Fruit fly (Drosophila melanogaster) whole organism, embryonic: ENCODE measurements around the gene Pop5.
A peak's percentile ranks its signal among the peaks of the same experiment; 100 is the strongest.

ENCODE experiments used
- Ada2b ChIP-seq: fragments of 200-800 bp; sonication (Bioruptor generic); IDR thresholded peaks from 2 replicates; pipeline ENCODE4 v1.3.6; 2022; ENCODE audit warnings: missing biosample characterization, missing genetic modification characterization
- Antp ChIP-seq: fragments of 200-800 bp; sonication (Bioruptor generic); optimal IDR thresholded peaks from 3 replicates; lab custom pipeline; 2016; ENCODE audit warnings: missing biosample characterization, missing genetic modification characterization
- Bgb ChIP-seq: fragments of 200-800 bp; sonication (Bioruptor generic); IDR thresholded peaks from 2 replicates; pipeline ENCODE4 v1.3.6; 2022; ENCODE audit warnings: missing biosample characterization, missing genetic modification characterization; ENCODE audit not compliant: partially characterized antibody
- Blimp-1 ChIP-seq: fragments of 200-800 bp; sonication (Bioruptor generic); optimal IDR thresholded peaks from 3 replicates; lab custom pipeline; 2018; ENCODE audit warnings: missing biosample characterization, missing genetic modification characterization, mild to moderate bottlenecking, moderate library complexity, missing genetic modification reagents
- CG11504 ChIP-seq: fragments of 200-800 bp; sonication (Bioruptor generic); optimal IDR thresholded peaks from 3 replicates; lab custom pipeline; 2019; ENCODE audit warnings: missing biosample characterization, mild to moderate bottlenecking, missing genetic modification characterization, moderate library complexity
- CG11560 ChIP-seq: fragments of 200-800 bp; sonication (Bioruptor generic); IDR thresholded peaks from 3 replicates; pipeline ENCODE4 v1.3.6; 2022; ENCODE audit warnings: missing biosample characterization, missing genetic modification characterization
- CG13287 ChIP-seq: fragments of 200-800 bp; sonication (Bioruptor generic); IDR thresholded peaks from 2 replicates; pipeline ENCODE4 v1.3.6; 2022; ENCODE audit warnings: missing biosample characterization, missing genetic modification characterization; ENCODE audit not compliant: partially characterized antibody
- CG13775 ChIP-seq: fragments of 200-800 bp; sonication (Bioruptor generic); optimal IDR thresholded peaks from 3 replicates; lab custom pipeline; 2017; ENCODE audit warnings: missing biosample characterization, mild to moderate bottlenecking, missing genetic modification characterization
- CG14667 ChIP-seq: fragments of 200-800 bp; sonication (Bioruptor generic); IDR thresholded peaks from 2 replicates; pipeline ENCODE4 v1.3.6; 2022; ENCODE audit warnings: missing biosample characterization, missing genetic modification characterization
- CG15601 ChIP-seq: fragments of 200-800 bp; sonication (Bioruptor generic); optimal IDR thresholded peaks from 3 replicates; lab custom pipeline; 2019; ENCODE audit warnings: missing biosample characterization, mild to moderate bottlenecking, missing genetic modification characterization, moderate library complexity
- CG1602 ChIP-seq: fragments of 200-800 bp; sonication (Bioruptor generic); optimal IDR thresholded peaks from 3 replicates; lab custom pipeline; 2016; ENCODE audit warnings: missing biosample characterization, missing genetic modification characterization
- CG16863 ChIP-seq: fragments of 200-800 bp; sonication (Bioruptor generic); optimal IDR thresholded peaks from 3 replicates; lab custom pipeline; 2016; ENCODE audit warnings: missing biosample characterization, missing genetic modification characterization
- CG17361 ChIP-seq: fragments of 200-800 bp; sonication (Bioruptor generic); IDR thresholded peaks from 3 replicates; pipeline ENCODE4 v1.3.6; 2022; ENCODE audit warnings: missing biosample characterization, missing genetic modification characterization
- CG1832 ChIP-seq: fragments of 200-800 bp; sonication (Bioruptor generic); optimal IDR thresholded peaks from 2 replicates; lab custom pipeline; 2017; ENCODE audit warnings: missing biosample characterization, mild to moderate bottlenecking, missing genetic modification characterization, inconsistent platforms
- CG2712 ChIP-seq: fragments of 200-800 bp; optimal IDR thresholded peaks from 3 replicates; lab custom pipeline; 2019; ENCODE audit warnings: missing biosample characterization, mild to moderate bottlenecking, missing genetic modification characterization, moderate library complexity
- CG32772 ChIP-seq: fragments of 200-800 bp; sonication (Bioruptor generic); IDR thresholded peaks from 2 replicates; pipeline ENCODE4 v1.3.6; 2022; ENCODE audit warnings: missing biosample characterization, missing genetic modification characterization
- CG34422 ChIP-seq: fragments of 200-800 bp; sonication (Bioruptor generic); IDR thresholded peaks from 3 replicates; pipeline ENCODE4 v1.3.6; 2022; ENCODE audit warnings: missing biosample characterization, missing genetic modification characterization
- CG3726 ChIP-seq: fragments of 200-800 bp; sonication (Bioruptor generic); IDR thresholded peaks from 3 replicates; pipeline ENCODE4, ENCODE4 v1.3.6; 2022; ENCODE audit warnings: missing biosample characterization, missing genetic modification characterization
- CG42726 ChIP-seq: fragments of 200-800 bp; sonication (Bioruptor generic); IDR thresholded peaks from 2 replicates; pipeline ENCODE4 v1.3.6; 2022; ENCODE audit warnings: missing biosample characterization, missing genetic modification characterization; ENCODE audit not compliant: partially characterized antibody
- CG5180 ChIP-seq: fragments of 200-800 bp; sonication (Bioruptor generic); optimal IDR thresholded peaks from 3 replicates; lab custom pipeline; 2017; ENCODE audit warnings: missing biosample characterization, missing genetic modification characterization, mild to moderate bottlenecking, moderate library complexity, missing genetic modification reagents
- CG6683 ChIP-seq: fragments of 200-800 bp; sonication (Bioruptor generic); optimal IDR thresholded peaks from 2 replicates; lab custom pipeline; 2017; ENCODE audit warnings: missing biosample characterization, mild to moderate bottlenecking, missing genetic modification characterization, missing genetic modification reagents
- CG6791 ChIP-seq: fragments of 200-800 bp; sonication (Bioruptor generic); IDR thresholded peaks from 3 replicates; pipeline ENCODE4 v1.3.6; 2022; ENCODE audit warnings: missing biosample characterization, missing genetic modification characterization; ENCODE audit not compliant: partially characterized antibody
- CG7556 ChIP-seq: fragments of 200-800 bp; sonication (Bioruptor generic); optimal IDR thresholded peaks from 2 replicates; lab custom pipeline; 2017; ENCODE audit warnings: missing biosample characterization, mild to moderate bottlenecking, missing genetic modification characterization
- CG7928 ChIP-seq: fragments of 200-800 bp; sonication (Bioruptor generic); optimal IDR thresholded peaks from 2 replicates; lab custom pipeline; 2017; ENCODE audit warnings: missing biosample characterization, mild to moderate bottlenecking, missing genetic modification characterization
- CG8765 ChIP-seq: fragments of 200-800 bp; sonication (Bioruptor generic); IDR thresholded peaks from 2 replicates; pipeline ENCODE4 v1.3.6; 2022; ENCODE audit warnings: missing biosample characterization, missing genetic modification characterization
- CG9437 ChIP-seq: fragments of 200-800 bp; sonication (Bioruptor generic); optimal IDR thresholded peaks from 2 replicates; lab custom pipeline; 2018; ENCODE audit warnings: missing biosample characterization, mild to moderate bottlenecking, missing genetic modification characterization
- Dfd ChIP-seq, 2 experiments: fragments of >200 bp; optimal IDR thresholded peaks; 2 replicates each; lab custom pipeline; 2017; ENCODE audit warnings: missing biosample characterization in 2 of 2, missing genetic modification characterization in 2 of 2
- Gug ChIP-seq: fragments of 200-800 bp; sonication (Bioruptor generic); IDR thresholded peaks from 4 replicates; pipeline ENCODE4 v1.3.6; 2022; ENCODE audit warnings: missing biosample characterization, missing genetic modification characterization
- H2.0 ChIP-seq: fragments of 200-800 bp; sonication (Bioruptor generic); IDR thresholded peaks from 2 replicates; pipeline ENCODE4 v1.3.6; 2022; ENCODE audit warnings: missing biosample characterization, missing genetic modification characterization
- HLH54F ChIP-seq: fragments of 200-800 bp; sonication (Bioruptor generic); optimal IDR thresholded peaks from 3 replicates; lab custom pipeline; 2016; ENCODE audit warnings: missing biosample characterization, missing genetic modification characterization
- Med ChIP-seq: fragments of 200-800 bp; sonication (Bioruptor generic); peaks from one replicate; lab custom pipeline; 2016; ENCODE audit warnings: missing biosample characterization, missing genetic modification characterization, mild to moderate bottlenecking, inconsistent platforms, moderate library complexity
- Nf-YC ChIP-seq: fragments of 200-800 bp; optimal IDR thresholded peaks from 3 replicates; lab custom pipeline; 2019; ENCODE audit warnings: missing biosample characterization, mild to moderate bottlenecking, missing genetic modification characterization, moderate library complexity
- Oaz ChIP-seq: fragments of 200-800 bp; sonication (Bioruptor generic); IDR thresholded peaks from 2 replicates; pipeline ENCODE4 v1.3.6; 2022; ENCODE audit warnings: missing biosample characterization, missing genetic modification characterization
- Opbp ChIP-seq: fragments of 200-800 bp; sonication (Bioruptor generic); IDR thresholded peaks from 3 replicates; pipeline ENCODE4 v1.3.6; 2022; ENCODE audit warnings: missing biosample characterization, missing genetic modification characterization; ENCODE audit not compliant: partially characterized antibody
- Ssrp ChIP-seq: fragments of 200-800 bp; sonication (Bioruptor generic); optimal IDR thresholded peaks from 2 replicates; lab custom pipeline; 2018; ENCODE audit warnings: missing biosample characterization, mild to moderate bottlenecking, missing genetic modification characterization, moderate library complexity
- chif ChIP-seq, 2 experiments: fragments of 200-800 bp; sonication (Bioruptor generic); optimal IDR thresholded peaks; 3 replicates each; lab custom pipeline; 2016; ENCODE audit warnings: missing biosample characterization in 2 of 2, missing genetic modification characterization in 2 of 2
- crol ChIP-seq: fragments of 200-800 bp; sonication (Bioruptor generic); IDR thresholded peaks from 2 replicates; pipeline ENCODE4 v1.3.6; 2022; ENCODE audit warnings: missing biosample characterization, missing genetic modification characterization
- dm ChIP-seq: fragments of 200-800 bp; sonication (Bioruptor generic); optimal IDR thresholded peaks from 3 replicates; lab custom pipeline; 2016; ENCODE audit warnings: missing biosample characterization, missing genetic modification characterization
- gsb-n ChIP-seq: fragments of 200-800 bp; sonication (Bioruptor generic); optimal IDR thresholded peaks from 3 replicates; lab custom pipeline; 2018; ENCODE audit warnings: missing biosample characterization, mild to moderate bottlenecking, missing genetic modification characterization
- h ChIP-seq: fragments of >200 bp; optimal IDR thresholded peaks from 2 replicates; lab custom pipeline; 2017
- klu ChIP-seq: fragments of 200-800 bp; sonication (Bioruptor generic); IDR thresholded peaks from 2 replicates; pipeline ENCODE4 v1.3.6; 2022; ENCODE audit warnings: missing biosample characterization, missing genetic modification characterization
- pzg ChIP-seq: fragments of 200-800 bp; sonication (Bioruptor generic); optimal IDR thresholded peaks from 3 replicates; lab custom pipeline; 2018; ENCODE audit warnings: missing biosample characterization, mild to moderate bottlenecking, missing genetic modification characterization, moderate library complexity
- rib ChIP-seq: fragments of 200-800 bp; sonication (Bioruptor generic); IDR thresholded peaks from 2 replicates; pipeline ENCODE4 v1.3.6; 2022; ENCODE audit warnings: missing biosample characterization, missing genetic modification characterization
- sens ChIP-seq: fragments of 200-800 bp; sonication (Bioruptor generic); peaks from one replicate; lab custom pipeline; 2016; ENCODE audit warnings: missing biosample characterization, missing genetic modification characterization
- sens-2 ChIP-seq: fragments of 200-800 bp; sonication (Bioruptor generic); IDR thresholded peaks from 2 replicates; pipeline ENCODE4 v1.3.6; 2022; ENCODE audit warnings: missing biosample characterization, missing genetic modification characterization
- tx ChIP-seq: fragments of 200-800 bp; sonication (Bioruptor generic); optimal IDR thresholded peaks from 2 replicates; lab custom pipeline; 2016; ENCODE audit warnings: missing biosample characterization, missing genetic modification characterization
- unpg ChIP-seq: fragments of 200-800 bp; sonication (Bioruptor generic); optimal IDR thresholded peaks from 3 replicates; lab custom pipeline; 2018; ENCODE audit warnings: missing biosample characterization, mild to moderate bottlenecking, missing genetic modification characterization, moderate library complexity
- vvl ChIP-seq: fragments of 200-800 bp; sonication (Bioruptor generic); IDR thresholded peaks from 2 replicates; pipeline ENCODE4 v1.3.6; 2022; ENCODE audit warnings: missing biosample characterization, missing genetic modification characterization

The Pop5 gene

dm6 chr3L:17015663-17016575 lies 28.9 kb downstream of the Pop5 start, which contains the start of the genes CG6664 and CG7728 (continued):
- TF ChIP-seq unpg (GFP tag; lab: Kevin White, UChicago) (peak; percentile 20), Blimp-1 (GFP tag; lab: Kevin White, UChicago) (peak; percentile 6), CG14667 (GFP tag; lab: Robert Waterston, UW) (peak; percentile 13; the same call in 1 of the 2 replicates), sens (peak; percentile 84), CG6791 (GFP tag; lab: Robert Waterston, UW) (peak; percentile 56), HLH54F (peak; percentile 44), CG13287 (GFP tag; lab: Robert Waterston, UW) (peak; percentile 42), CG16863 (GFP tag; lab: Kevin White, UChicago) (peak; percentile 20), Antp (GFP tag; lab: Kevin White, UChicago) (peak; percentile 8), CG13775 (GFP tag; lab: Kevin White, UChicago) (peak; percentile 80), Med (GFP tag; lab: Kevin White, UChicago) (peak; percentile 79), vvl (GFP tag; lab: Robert Waterston, UW) (peak; percentile 28), CG6683 (no peak), crol (GFP tag; lab: Robert Waterston, UW) (peak; percentile 96), CG17361 (GFP tag; lab: Robert Waterston, UW) (peak; percentile 78), Gug (GFP tag; lab: Robert Waterston, UW) (peak; percentile 59; the same call in 2 of the 4 replicates), Bgb (GFP tag; lab: Robert Waterston, UW) (peak; percentile 62; the same call in 1 of the 2 replicates), Ssrp (tag; lab: Kevin White, UChicago) (peak; percentile 38), CG42726 (0 out of 2 replicates have a peak, but pooled peaks have one; percentile 47), CG5180 (GFP tag; lab: Kevin White, UChicago) (no peak), Oaz (GFP tag; lab: Robert Waterston, UW) (no peak), CG7556 (GFP tag; lab: Kevin White, UChicago) (peak; percentile 55), Ada2b (GFP tag; lab: Robert Waterston, UW) (0 out of 2 replicates have a peak, but pooled peaks have one; percentile 17), rib (GFP tag; lab: Robert Waterston, UW) (peak; percentile 58), CG7928 (GFP tag; lab: Kevin White, UChicago) (peak; percentile 91), CG34422 (GFP tag; lab: Robert Waterston, UW) (peak; percentile 52), CG15601 (tag; lab: Kevin White, UChicago) (peak; percentile 21), Dfd (GFP tag; optimal IDR thresholded peaks at IDR 0.05; lab: Kevin White, UChicago) (no peak), chif (GFP tag; optimal IDR thresholded peaks at IDR 0.05; lab: Kevin White, UChicago) (peak; percentile 35 to 51), dm (peak; percentile 81), pzg (GFP tag; lab: Kevin White, UChicago) (peak; percentile 51), Opbp (GFP tag; lab: Robert Waterston, UW) (peak; percentile 16; the same call in 2 of the 3 replicates), Nf-YC (peak; percentile 55), klu (GFP tag; lab: Robert Waterston, UW) (no peak), CG1832 (GFP tag; lab: Kevin White, UChicago) (no peak), CG11504 (tag; lab: Kevin White, UChicago) (no peak), CG8765 (GFP tag; lab: Robert Waterston, UW) (0 out of 2 replicates have a peak, but pooled peaks have one; percentile 35), CG32772 (GFP tag; lab: Robert Waterston, UW) (peak; percentile 37; the same call in 1 of the 2 replicates), CG11560 (tag; lab: Robert Waterston, UW) (no peak), gsb-n (tag; lab: Kevin White, UChicago) (no peak), H2.0 (peak; percentile 62; the same call in 1 of the 2 replicates), sens-2 (GFP tag; lab: Robert Waterston, UW) (0 out of 2 replicates have a peak, but pooled peaks have one; percentile 27), CG9437 (GFP tag; lab: Kevin White, UChicago) (peak; percentile 74), CG2712 (tag; lab: Kevin White, UChicago) (peak; percentile 51), CG3726 (GFP tag; lab: Robert Waterston, UW) (0 out of 3 replicates have a peak, but pooled peaks have one; percentile 21), tx (GFP tag; lab: Kevin White, UChicago) (peak; percentile 36), CG1602 (peak; percentile 53), h (lab: Kevin White, UChicago) (no peak)
